Worm (Caenorhabditis elegans) whole organism, L1 larva: ENCODE measurements around the gene cnd-1.

ENCODE experiments used
- C04F5.9 ChIP-seq: sonication (generic microtip); optimal IDR thresholded peaks from 2 replicates; lab custom pipeline; 2016; ENCODE audit warnings: missing genetic modification characterization, missing compliant biosample characterization
- C34B4.2 ChIP-seq: sonication (generic microtip); optimal IDR thresholded peaks from 2 replicates; lab custom pipeline; 2017; ENCODE audit warnings: mild to moderate bottlenecking, missing genetic modification characterization, missing compliant biosample characterization
- F16B12.6 ChIP-seq: fragments of 150-350 bp; optimal IDR thresholded peaks from 2 replicates; lab custom pipeline; 2014; ENCODE audit warnings: missing biosample characterization, missing genetic modification characterization
- Y116A8C.19 ChIP-seq: sonication (generic microtip); optimal IDR thresholded peaks from 2 replicates; lab custom pipeline; 2016; ENCODE audit warnings: missing compliant biosample characterization, missing genetic modification characterization, borderline replicate concordance
- aha-1 ChIP-seq: fragments of 150-350 bp; optimal IDR thresholded peaks from 2 replicates; lab custom pipeline; 2014; ENCODE audit warnings: missing biosample characterization, missing genetic modification characterization
- aly-2 ChIP-seq: fragments of 150-350 bp; optimal IDR thresholded peaks from 2 replicates; lab custom pipeline; 2014; ENCODE audit warnings: missing biosample characterization, missing genetic modification characterization
- ama-1 ChIP-seq: fragments of 150-350 bp; optimal IDR thresholded peaks from 2 replicates; lab custom pipeline; 2014
- blmp-1 ChIP-seq: fragments of 150-350 bp; optimal IDR thresholded peaks from 2 replicates; lab custom pipeline; 2014; ENCODE audit warnings: missing biosample characterization, missing genetic modification characterization
- ceh-63 ChIP-seq: fragments of 200-800 bp; sonication (Bioruptor generic); optimal IDR thresholded peaks from 2 replicates; lab custom pipeline; 2018; ENCODE audit warnings: mild to moderate bottlenecking, missing genetic modification characterization, missing compliant biosample characterization
- ceh-8 ChIP-seq: fragments of 200-800 bp; sonication (Bioruptor generic); optimal IDR thresholded peaks from 2 replicates; lab custom pipeline; 2018; ENCODE audit warnings: mild to moderate bottlenecking, missing genetic modification characterization, moderate library complexity, missing compliant biosample characterization
- ceh-82 ChIP-seq, 3 experiments: fragments of 150-350 bp in 1 of 3; sonication (generic microtip) in 2 of 3; optimal IDR thresholded peaks; 2 replicates each; lab custom pipeline; 2014 to 2017; ENCODE audit warnings: missing biosample characterization in 3 of 3, missing genetic modification characterization in 3 of 3
- ceh-90 ChIP-seq: sonication (generic microtip); optimal IDR thresholded peaks from 2 replicates; lab custom pipeline; 2016; ENCODE audit warnings: missing genetic modification characterization, missing compliant biosample characterization
- dpl-1 ChIP-seq, 3 experiments: fragments of 150-350 bp in 2 of 3; sonication (generic microtip) in 1 of 3; optimal IDR thresholded peaks; 2 replicates each; lab custom pipeline; 2014 to 2017; ENCODE audit warnings: missing biosample characterization in 3 of 3, missing genetic modification characterization in 3 of 3, missing genetic modification reagents in 3 of 3
- dsc-1 ChIP-seq: sonication (generic microtip); optimal IDR thresholded peaks from 2 replicates; lab custom pipeline; 2016; ENCODE audit warnings: mild to moderate bottlenecking, missing genetic modification characterization, missing compliant biosample characterization
- efl-1 ChIP-seq, 4 experiments: fragments of 150-350 bp; optimal IDR thresholded peaks in 3 of 4; peaks in 1 of 4; 1 replicate in 1 of 4; 2 replicates in 3 of 4; lab custom pipeline; 2014; ENCODE audit warnings: missing biosample characterization in 2 of 4, missing genetic modification characterization in 2 of 4, missing genetic modification reagents in 2 of 4
- efl-3 ChIP-seq: fragments of 200-800 bp; sonication (Bioruptor generic); optimal IDR thresholded peaks from 2 replicates; lab custom pipeline; 2018; ENCODE audit warnings: mild to moderate bottlenecking, missing genetic modification characterization, missing compliant biosample characterization
- elt-2 ChIP-seq: sonication (generic microtip); optimal IDR thresholded peaks from 2 replicates; lab custom pipeline; 2016; ENCODE audit warnings: missing genetic modification characterization, mild to moderate bottlenecking, inconsistent platforms, missing compliant biosample characterization, missing genetic modification reagents
- ets-5 ChIP-seq: fragments of 200-800 bp; sonication (Bioruptor generic); IDR thresholded peaks from 2 replicates; pipeline ENCODE4 v1.3.6; 2022; ENCODE audit warnings: missing genetic modification characterization, missing compliant biosample characterization
- fkh-8 ChIP-seq: sonication (generic microtip); optimal IDR thresholded peaks from 2 replicates; lab custom pipeline; 2016; ENCODE audit warnings: mild to moderate bottlenecking, missing genetic modification characterization, missing compliant biosample characterization
- fos-1 ChIP-seq: fragments of 150-350 bp; optimal IDR thresholded peaks from 2 replicates; lab custom pipeline; 2014; ENCODE audit warnings: missing biosample characterization, missing genetic modification characterization
- hlh-17 ChIP-seq: fragments of 200-800 bp; sonication (Bioruptor generic); optimal IDR thresholded peaks from 2 replicates; lab custom pipeline; 2018; ENCODE audit warnings: missing genetic modification characterization, mild to moderate bottlenecking, missing compliant biosample characterization, moderate library complexity, borderline replicate concordance
- hlh-4 ChIP-seq: sonication (generic microtip); optimal IDR thresholded peaks from 2 replicates; lab custom pipeline; 2016; ENCODE audit warnings: mild to moderate bottlenecking, missing genetic modification characterization, missing compliant biosample characterization
- hpl-2 ChIP-seq: fragments of 150-350 bp; optimal IDR thresholded peaks from 2 replicates; lab custom pipeline; 2014; ENCODE audit warnings: missing biosample characterization, missing genetic modification reagents, missing genetic modification characterization
- jun-1 ChIP-seq: fragments of 150-350 bp; optimal IDR thresholded peaks from 2 replicates; lab custom pipeline; 2014; ENCODE audit warnings: missing biosample characterization, missing genetic modification reagents, missing genetic modification characterization
- lin-14 ChIP-seq: fragments of 200-800 bp; sonication (Bioruptor generic); optimal IDR thresholded peaks from 2 replicates; lab custom pipeline; 2018; ENCODE audit warnings: mild to moderate bottlenecking, missing genetic modification characterization, moderate library complexity, missing compliant biosample characterization
- lin-15B ChIP-seq: fragments of 150-350 bp; sonication (generic microtip); optimal IDR thresholded peaks from 3 replicates; lab custom pipeline; 2014; ENCODE audit warnings: missing biosample characterization, missing genetic modification characterization
- lin-39 ChIP-seq: fragments of 150-350 bp; optimal IDR thresholded peaks from 2 replicates; lab custom pipeline; 2014; ENCODE audit warnings: missing biosample characterization, missing genetic modification reagents, missing genetic modification characterization
- lir-3 ChIP-seq: sonication (generic microtip); optimal IDR thresholded peaks from 2 replicates; lab custom pipeline; 2016; ENCODE audit warnings: mild to moderate bottlenecking, missing genetic modification characterization, moderate library complexity, missing compliant biosample characterization; ENCODE audit not compliant: poor library complexity
- lsy-2 ChIP-seq, 2 experiments: fragments of 150-350 bp; optimal IDR thresholded peaks; 2 replicates each; lab custom pipeline; 2014; ENCODE audit warnings: missing biosample characterization in 2 of 2, missing genetic modification characterization in 2 of 2
- mab-9 ChIP-seq: fragments of 200-800 bp; sonication (Bioruptor generic); IDR thresholded peaks from 2 replicates; pipeline ENCODE4 v1.3.6; 2022; ENCODE audit warnings: missing genetic modification reagents, missing genetic modification characterization, missing compliant biosample characterization
- mef-2 ChIP-seq: fragments of 150-350 bp; optimal IDR thresholded peaks from 2 replicates; lab custom pipeline; 2014; ENCODE audit warnings: missing biosample characterization, missing genetic modification characterization
- nhr-11 ChIP-seq: fragments of 150-350 bp; optimal IDR thresholded peaks from 2 replicates; lab custom pipeline; 2014; ENCODE audit warnings: missing biosample characterization, missing genetic modification characterization
- nhr-12 ChIP-seq: sonication (generic microtip); optimal IDR thresholded peaks from 2 replicates; lab custom pipeline; 2017; ENCODE audit warnings: missing biosample characterization, missing genetic modification characterization
- nhr-237 ChIP-seq: fragments of 150-350 bp; optimal IDR thresholded peaks from 2 replicates; lab custom pipeline; 2014; ENCODE audit warnings: missing biosample characterization, missing genetic modification characterization
- nhr-28 ChIP-seq: fragments of 150-350 bp; optimal IDR thresholded peaks from 2 replicates; lab custom pipeline; 2014; ENCODE audit warnings: missing biosample characterization, missing genetic modification characterization
- nhr-47 ChIP-seq: sonication (generic microtip); optimal IDR thresholded peaks from 2 replicates; lab custom pipeline; 2016; ENCODE audit warnings: mild to moderate bottlenecking, missing genetic modification characterization, moderate library complexity, missing compliant biosample characterization
- nhr-71 ChIP-seq: sonication (generic microtip); optimal IDR thresholded peaks from 2 replicates; lab custom pipeline; 2016; ENCODE audit warnings: mild to moderate bottlenecking, missing genetic modification characterization, moderate library complexity, missing compliant biosample characterization
- nhr-85 ChIP-seq: sonication (generic microtip); peaks from one replicate; lab custom pipeline; 2016; ENCODE audit warnings: missing genetic modification characterization, inconsistent platforms, missing compliant biosample characterization
- pax-3 ChIP-seq: fragments of 200-800 bp; sonication (Bioruptor generic); optimal IDR thresholded peaks from 2 replicates; lab custom pipeline; 2018; ENCODE audit warnings: mild to moderate bottlenecking, missing genetic modification characterization, moderate library complexity, missing compliant biosample characterization
- pqm-1 ChIP-seq: sonication (generic microtip); optimal IDR thresholded peaks from 3 replicates; lab custom pipeline; 2017; ENCODE audit warnings: missing biosample characterization, missing genetic modification characterization
- skn-1 ChIP-seq: fragments of 150-350 bp; optimal IDR thresholded peaks from 2 replicates; lab custom pipeline; 2014; ENCODE audit warnings: missing biosample characterization, missing genetic modification characterization
- snpc-4 ChIP-seq: fragments of 150-350 bp; optimal IDR thresholded peaks from 2 replicates; lab custom pipeline; 2014; ENCODE audit warnings: missing biosample characterization, missing genetic modification characterization
- sup-37 ChIP-seq: fragments of 200-800 bp; sonication (Bioruptor generic); optimal IDR thresholded peaks from 2 replicates; lab custom pipeline; 2018; ENCODE audit warnings: mild to moderate bottlenecking, missing genetic modification characterization, missing compliant biosample characterization
- tlp-1 ChIP-seq: fragments of 150-350 bp; optimal IDR thresholded peaks from 2 replicates; lab custom pipeline; 2014; ENCODE audit warnings: missing biosample characterization, missing genetic modification characterization
- unc-130 ChIP-seq: fragments of 150-350 bp; optimal IDR thresholded peaks from 2 replicates; lab custom pipeline; 2017; ENCODE audit warnings: missing biosample characterization, missing genetic modification characterization, inconsistent platforms
- unc-86 ChIP-seq: sonication (generic microtip); optimal IDR thresholded peaks from 2 replicates; lab custom pipeline; 2016; ENCODE audit warnings: missing genetic modification characterization, missing compliant biosample characterization
- ztf-11 ChIP-seq, 2 experiments: sonication (generic microtip); optimal IDR thresholded peaks; 2 replicates each; lab custom pipeline; 2016 to 2017; ENCODE audit warnings: missing genetic modification characterization in 2 of 2, missing biosample characterization in 1 of 2, missing compliant biosample characterization in 1 of 2
- ztf-4 ChIP-seq: fragments of 150-350 bp; optimal IDR thresholded peaks from 2 replicates; lab custom pipeline; 2014; ENCODE audit warnings: missing biosample characterization, missing genetic modification characterization

The cnd-1 gene

DNA sequence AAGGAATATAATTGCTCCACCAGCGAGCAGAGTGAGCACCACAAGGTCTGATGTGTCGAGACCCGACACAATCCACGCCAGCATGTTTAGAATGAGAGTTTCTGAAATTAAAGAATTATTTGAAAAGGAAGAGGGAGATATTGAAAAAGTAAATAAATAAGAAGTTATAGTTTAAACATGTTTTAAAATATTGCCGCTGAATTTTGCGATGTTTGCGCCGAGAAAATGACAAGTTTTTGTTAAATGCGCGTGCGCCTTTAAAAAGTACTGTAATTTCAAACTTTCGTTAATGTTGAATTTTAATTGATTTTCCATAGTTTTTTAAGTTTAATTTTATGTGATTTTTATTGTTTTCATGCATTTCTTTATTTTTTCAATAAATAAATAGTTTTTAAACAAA is 44.9 kb downstream of the cnd-1 start, which contains the start of gene emb-8:
TSS of gene emb-8 (minus strand) at position 101 of the 400 bp plus-strand sequence.
- no peak for TF ChIP-seq ztf-11 (tag; optimal IDR thresholded peaks at IDR 0.05; lab: Kevin White, UChicago)
- no peak for TF ChIP-seq ceh-90 (tag; lab: Kevin White, UChicago)
- no peak for TF ChIP-seq mef-2 (tag; lab: Kevin White, UChicago)
- no peak for TF ChIP-seq mab-9 (GFP tag; lab: Robert Waterston, UW)
- no peak for TF ChIP-seq C34B4.2 (tag; lab: Kevin White, UChicago)
- TF ChIP-seq blmp-1 (tag; lab: Kevin White, UChicago) = no peak

DNA sequence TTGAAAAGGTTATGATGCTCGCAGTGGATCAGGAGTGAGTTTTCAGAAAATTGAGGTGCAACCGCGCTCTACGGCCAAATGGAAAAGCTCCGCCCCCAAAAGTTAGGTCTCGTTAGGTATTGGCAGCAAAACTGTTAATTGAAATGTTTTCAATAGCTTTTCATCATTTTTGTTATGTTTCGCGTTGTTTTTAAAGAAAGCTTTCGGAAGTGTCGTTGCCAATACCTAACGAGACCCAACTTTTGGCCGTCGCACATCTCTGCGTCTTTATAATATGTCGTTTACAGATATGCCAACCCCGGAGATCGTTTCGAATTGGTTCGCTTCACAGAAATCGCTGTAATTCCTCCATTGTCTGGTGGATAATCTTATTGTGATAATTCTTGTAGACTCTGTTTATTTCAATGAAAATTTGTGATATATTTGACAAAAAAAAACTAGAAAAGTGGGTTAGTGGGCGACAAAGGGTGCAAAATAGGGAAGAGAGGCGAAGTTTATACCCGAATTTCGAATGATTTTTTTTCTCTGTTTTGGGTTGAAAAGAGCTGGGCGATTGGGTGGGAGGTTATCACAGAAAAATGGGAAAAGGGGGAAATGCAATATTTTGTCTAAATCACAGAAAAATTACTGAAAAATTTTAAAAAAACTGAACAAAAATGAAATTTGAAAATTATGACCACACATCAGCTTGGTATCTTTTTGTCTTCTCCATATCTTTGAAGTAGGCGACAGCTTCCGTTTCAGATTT is 48.0 kb downstream of the cnd-1 start:
- TF ChIP-seq nhr-28 (tag; lab: Kevin White, UChicago) (no peak), nhr-47 (tag; lab: Kevin White, UChicago) (no peak), ets-5 (GFP tag; lab: Robert Waterston, UW) (no peak), mef-2 (tag; lab: Kevin White, UChicago) (no peak), aly-2 (tag; lab: Kevin White, UChicago) (peak; percentile 65), fos-1 (tag; lab: Kevin White, UChicago) (no peak), efl-3 (GFP tag; lab: Kevin White, UChicago) (no peak), elt-2 (tag; lab: Kevin White, UChicago) (peak; percentile 5), ceh-82 (tag; optimal IDR thresholded peaks at IDR 0.05; lab: Kevin White, UChicago) (no peak), lsy-2 (tag; optimal IDR thresholded peaks at IDR 0.05; lab: Kevin White, UChicago) (no peak), sup-37 (no peak), ztf-4 (tag; lab: Kevin White, UChicago) (no peak), skn-1 (tag; lab: Kevin White, UChicago) (no peak), hlh-17 (GFP tag; lab: Kevin White, UChicago) (no peak), aha-1 (tag; lab: Kevin White, UChicago) (no peak), fkh-8 (tag; lab: Kevin White, UChicago) (no peak), blmp-1 (tag; lab: Kevin White, UChicago) (no peak), lin-15B (tag; lab: Kevin White, UChicago) (no peak), dsc-1 (tag; lab: Kevin White, UChicago) (no peak), nhr-85 (peak; percentile 62), dpl-1 (GFP tag; optimal IDR thresholded peaks at IDR 0.05; lab: Kevin White, UChicago) (no peak), Y116A8C.19 (tag; lab: Kevin White, UChicago) (no peak), unc-130 (tag; lab: Kevin White, UChicago) (no peak), mab-9 (GFP tag; lab: Robert Waterston, UW) (no peak), tlp-1 (tag; lab: Kevin White, UChicago) (no peak), nhr-237 (tag; lab: Kevin White, UChicago) (no peak), unc-86 (no peak), snpc-4 (tag; lab: Kevin White, UChicago) (no peak), nhr-12 (tag; lab: Kevin White, UChicago) (no peak), lin-39 (tag; lab: Kevin White, UChicago) (no peak), hlh-4 (no peak), nhr-71 (tag; lab: Kevin White, UChicago) (peak; percentile 13), lir-3 (no peak), C04F5.9 (tag; lab: Kevin White, UChicago) (no peak), ceh-8 (GFP tag; lab: Kevin White, UChicago) (no peak), ama-1 (lab: Kevin White, UChicago) (peak; percentile 21), ceh-63 (GFP tag; lab: Kevin White, UChicago) (no peak), jun-1 (tag; lab: Kevin White, UChicago) (no peak), lin-14 (GFP tag; lab: Kevin White, UChicago) (no peak), efl-1 (optimal IDR thresholded peaks at IDR 0.05; lab: Kevin White, UChicago) (peak in 1 of 2 experiments; percentile 0), efl-1 (GFP tag; optimal IDR thresholded peaks at IDR 0.05 in 1 of 2; lab: Kevin White, UChicago) (no peak), hpl-2 (GFP tag; lab: Kevin White, UChicago) (no peak), F16B12.6 (no peak), pqm-1 (no peak), pax-3 (tag; lab: Kevin White, UChicago) (no peak), nhr-11 (tag; lab: Kevin White, UChicago) (no peak)
